Fruit fly (Drosophila melanogaster) whole organism, pupa: ENCODE data around the gene mRpL45.

Source experiments
- CG10348 ChIP-seq: fragments of 200-800 bp; sonication (Bioruptor generic); IDR thresholded peaks from 2 replicates; pipeline ENCODE4 v1.3.6; 2022; ENCODE audit warnings: missing biosample characterization, missing genetic modification characterization
- CG13204 ChIP-seq: fragments of 200-800 bp; sonication (Bioruptor generic); optimal IDR thresholded peaks from 2 replicates; lab custom pipeline; 2018; ENCODE audit warnings: missing biosample characterization, mild to moderate bottlenecking, missing genetic modification characterization, moderate library complexity
- CG17806 ChIP-seq: fragments of 200-800 bp; sonication (Bioruptor generic); optimal IDR thresholded peaks from 2 replicates; lab custom pipeline; 2018; ENCODE audit warnings: missing biosample characterization, mild to moderate bottlenecking, missing genetic modification characterization, moderate library complexity
- gl ChIP-seq: fragments of 200-800 bp; sonication (Bioruptor generic); optimal IDR thresholded peaks from 2 replicates; lab custom pipeline; 2018; ENCODE audit warnings: missing biosample characterization, mild to moderate bottlenecking, missing genetic modification characterization

- TF ChIP-seq CG13204 (GFP tag; lab: Kevin White, UChicago) (peak; percentile 94), CG17806 (tag; lab: Kevin White, UChicago) (no peak), gl (tag; lab: Kevin White, UChicago) (no peak), CG10348 (no peak)
Measured at dm6 chr3R:22636567-22636889, 18.2 kb downstream of the mRpL45 start.
